Worm (Caenorhabditis elegans) whole organism, late embryonic: ENCODE data around the gene npr-17.
A peak's percentile ranks its signal among the peaks of the same experiment; 100 is the strongest.

Experiments
- C38D4.7 ChIP-seq: fragments of 200-800 bp; sonication (Bioruptor generic); optimal IDR thresholded peaks from 2 replicates; lab custom pipeline; 2018; ENCODE audit warnings: mild to moderate bottlenecking, missing genetic modification characterization, moderate library complexity, missing compliant biosample characterization
- K02D7.2 ChIP-seq: sonication (generic microtip); optimal IDR thresholded peaks from 2 replicates; lab custom pipeline; 2017; ENCODE audit warnings: mild to moderate bottlenecking, missing genetic modification characterization, missing compliant biosample characterization
- T23F11.4 ChIP-seq: fragments of 200-800 bp; sonication (Bioruptor generic); optimal IDR thresholded peaks from 2 replicates; lab custom pipeline; 2018; ENCODE audit warnings: mild to moderate bottlenecking, missing genetic modification characterization, missing compliant biosample characterization
- ahr-1 ChIP-seq: sonication (generic microtip); optimal IDR thresholded peaks from 2 replicates; lab custom pipeline; 2016; ENCODE audit warnings: missing genetic modification characterization, missing compliant biosample characterization
- ama-1 ChIP-seq: fragments of 150-350 bp; optimal IDR thresholded peaks from 2 replicates; lab custom pipeline; 2014
- ceh-18 ChIP-seq: sonication (generic microtip); optimal IDR thresholded peaks from 2 replicates; lab custom pipeline; 2016; ENCODE audit warnings: missing genetic modification characterization, missing compliant biosample characterization
- ceh-19 ChIP-seq: fragments of 200-800 bp; sonication (Bioruptor generic); optimal IDR thresholded peaks from 2 replicates; lab custom pipeline; 2018; ENCODE audit warnings: mild to moderate bottlenecking, missing genetic modification characterization, missing compliant biosample characterization
- ceh-2 ChIP-seq: sonication (generic microtip); optimal IDR thresholded peaks from 2 replicates; lab custom pipeline; 2016; ENCODE audit warnings: missing genotype, missing genetic modification characterization, missing compliant biosample characterization
- ceh-22 ChIP-seq: sonication (generic microtip); optimal IDR thresholded peaks from 2 replicates; lab custom pipeline; 2017; ENCODE audit warnings: missing biosample characterization, missing genetic modification characterization
- ceh-24 ChIP-seq: sonication (generic microtip); optimal IDR thresholded peaks from 2 replicates; lab custom pipeline; 2016; ENCODE audit warnings: mild to moderate bottlenecking, missing genetic modification characterization, missing compliant biosample characterization
- ceh-31 ChIP-seq: sonication (generic microtip); optimal IDR thresholded peaks from 2 replicates; lab custom pipeline; 2016; ENCODE audit warnings: missing genetic modification characterization, missing compliant biosample characterization
- ceh-34 ChIP-seq: sonication (generic microtip); optimal IDR thresholded peaks from 2 replicates; lab custom pipeline; 2016; ENCODE audit warnings: mild to moderate bottlenecking, missing genetic modification characterization, missing compliant biosample characterization
- ceh-48 ChIP-seq: sonication (generic microtip); optimal IDR thresholded peaks from 2 replicates; lab custom pipeline; 2016; ENCODE audit warnings: missing genetic modification characterization, inconsistent platforms, missing compliant biosample characterization
- ceh-9 ChIP-seq: sonication (generic microtip); optimal IDR thresholded peaks from 2 replicates; lab custom pipeline; 2016; ENCODE audit warnings: mild to moderate bottlenecking, missing genetic modification characterization, inconsistent platforms, missing compliant biosample characterization
- che-1 ChIP-seq: sonication (generic microtip); optimal IDR thresholded peaks from 2 replicates; lab custom pipeline; 2016; ENCODE audit warnings: mild to moderate bottlenecking, missing genetic modification characterization, missing compliant biosample characterization
- dmd-4 ChIP-seq: sonication (generic microtip); optimal IDR thresholded peaks from 2 replicates; lab custom pipeline; 2016; ENCODE audit warnings: borderline replicate concordance, missing genetic modification characterization, missing compliant biosample characterization
- elt-2 ChIP-seq: sonication (generic microtip); optimal IDR thresholded peaks from 2 replicates; lab custom pipeline; 2016; ENCODE audit warnings: missing genetic modification reagents, missing genetic modification characterization, missing compliant biosample characterization
- ets-4 ChIP-seq: sonication (generic microtip); optimal IDR thresholded peaks from 2 replicates; lab custom pipeline; 2016; ENCODE audit warnings: missing genetic modification characterization, missing compliant biosample characterization
- fax-1 ChIP-seq: sonication (generic microtip); optimal IDR thresholded peaks from 2 replicates; lab custom pipeline; 2016; ENCODE audit warnings: missing genotype, missing genetic modification characterization, missing compliant biosample characterization
- fkh-10 ChIP-seq: fragments of 150-350 bp; optimal IDR thresholded peaks from 2 replicates; lab custom pipeline; 2014; ENCODE audit warnings: missing biosample characterization, missing genetic modification reagents, missing genetic modification characterization
- fkh-6 ChIP-seq: sonication (generic microtip); optimal IDR thresholded peaks from 2 replicates; lab custom pipeline; 2016; ENCODE audit warnings: missing genetic modification characterization, missing compliant biosample characterization
- gmeb-2 ChIP-seq: sonication (generic microtip); optimal IDR thresholded peaks from 2 replicates; lab custom pipeline; 2016; ENCODE audit warnings: missing genetic modification characterization, inconsistent platforms, missing compliant biosample characterization
- hlh-13 ChIP-seq: fragments of 200-800 bp; sonication (Bioruptor generic); optimal IDR thresholded peaks from 2 replicates; lab custom pipeline; 2018; ENCODE audit warnings: mild to moderate bottlenecking, missing genetic modification characterization, missing compliant biosample characterization
- hlh-30 ChIP-seq: sonication (generic microtip); optimal IDR thresholded peaks from 2 replicates; lab custom pipeline; 2017; ENCODE audit warnings: antibody characterized with exemption, missing genetic modification characterization, missing compliant biosample characterization; ENCODE audit not compliant: insufficient read depth
- hlh-8 ChIP-seq: sonication (generic microtip); optimal IDR thresholded peaks from 2 replicates; lab custom pipeline; 2016; ENCODE audit warnings: missing genotype, missing genetic modification characterization, missing compliant biosample characterization
- lim-6 ChIP-seq: sonication (generic microtip); optimal IDR thresholded peaks from 2 replicates; lab custom pipeline; 2016; ENCODE audit warnings: missing genetic modification characterization, missing compliant biosample characterization
- lin-11 ChIP-seq: fragments of 200-800 bp; sonication (Bioruptor generic); optimal IDR thresholded peaks from 2 replicates; lab custom pipeline; 2018; ENCODE audit warnings: mild to moderate bottlenecking, missing genetic modification characterization, missing compliant biosample characterization
- madf-2 ChIP-seq: sonication (generic microtip); optimal IDR thresholded peaks from 2 replicates; lab custom pipeline; 2017; ENCODE audit warnings: missing genetic modification characterization, missing compliant biosample characterization
- mec-3 ChIP-seq: sonication (generic microtip); optimal IDR thresholded peaks from 2 replicates; lab custom pipeline; 2016; ENCODE audit warnings: borderline replicate concordance, missing genetic modification characterization, missing compliant biosample characterization
- nfya-1 ChIP-seq: sonication (generic microtip); optimal IDR thresholded peaks from 2 replicates; lab custom pipeline; 2017; ENCODE audit warnings: missing genetic modification characterization, mild to moderate bottlenecking, missing compliant biosample characterization, antibody characterized with exemption, moderate library complexity
- nhr-11 ChIP-seq: fragments of 150-350 bp; optimal IDR thresholded peaks from 2 replicates; lab custom pipeline; 2014; ENCODE audit warnings: missing biosample characterization, missing genetic modification characterization
- npax-4 ChIP-seq: sonication (generic microtip); optimal IDR thresholded peaks from 2 replicates; lab custom pipeline; 2016; ENCODE audit warnings: missing genetic modification characterization, missing compliant biosample characterization
- pag-3 ChIP-seq: sonication (generic microtip); optimal IDR thresholded peaks from 2 replicates; lab custom pipeline; 2016; ENCODE audit warnings: missing compliant biosample characterization, missing genetic modification characterization, borderline replicate concordance
- pat-9 ChIP-seq: fragments of 200-800 bp; sonication (Bioruptor generic); optimal IDR thresholded peaks from 2 replicates; lab custom pipeline; 2018; ENCODE audit warnings: mild to moderate bottlenecking, missing genetic modification characterization, moderate library complexity, missing compliant biosample characterization
- pax-1 ChIP-seq: fragments of 150-350 bp; optimal IDR thresholded peaks from 2 replicates; lab custom pipeline; 2014; ENCODE audit warnings: missing biosample characterization, missing genetic modification characterization
- pha-4 ChIP-seq: fragments of 150-350 bp; optimal IDR thresholded peaks from 2 replicates; lab custom pipeline; 2018; ENCODE audit warnings: missing biosample characterization, missing genetic modification reagents, missing genetic modification characterization
- pqm-1 ChIP-seq: sonication (generic microtip); optimal IDR thresholded peaks from 2 replicates; lab custom pipeline; 2016; ENCODE audit warnings: missing genetic modification characterization, missing compliant biosample characterization
- pros-1 ChIP-seq: fragments of 150-350 bp; optimal IDR thresholded peaks from 2 replicates; lab custom pipeline; 2014; ENCODE audit warnings: missing biosample characterization, missing genetic modification reagents, missing genetic modification characterization
- ref-2 ChIP-seq: sonication (generic microtip); optimal IDR thresholded peaks from 2 replicates; lab custom pipeline; 2016; ENCODE audit warnings: missing genetic modification characterization, missing compliant biosample characterization
- sox-4 ChIP-seq: sonication (generic microtip); optimal IDR thresholded peaks from 2 replicates; lab custom pipeline; 2017; ENCODE audit warnings: mild to moderate bottlenecking, missing genetic modification characterization, inconsistent platforms, missing compliant biosample characterization
- tbx-7 ChIP-seq: sonication (generic microtip); optimal IDR thresholded peaks from 2 replicates; lab custom pipeline; 2016; ENCODE audit warnings: missing genotype, missing genetic modification characterization, missing compliant biosample characterization
- ttx-3 ChIP-seq: sonication (generic microtip); optimal IDR thresholded peaks from 2 replicates; lab custom pipeline; 2016; ENCODE audit warnings: missing genetic modification reagents, missing genetic modification characterization, missing compliant biosample characterization
- unc-3 ChIP-seq, 2 experiments: fragments of 200-800 bp in 1 of 2; sonication (Bioruptor generic) in 1 of 2; sonication (generic microtip) in 1 of 2; conservative IDR thresholded peaks in 1 of 2; optimal IDR thresholded peaks in 1 of 2; 2 replicates each; pipeline versions ENCODE4 v1.3.6 to Lab custom; 2016 to 2022; ENCODE audit warnings: missing compliant biosample characterization in 2 of 2, missing genetic modification characterization in 2 of 2, missing genetic modification reagents in 1 of 2
- unc-42 ChIP-seq: sonication (generic microtip); optimal IDR thresholded peaks from 2 replicates; lab custom pipeline; 2016; ENCODE audit warnings: missing genotype, missing genetic modification characterization, missing compliant biosample characterization
- unc-86 ChIP-seq: sonication (generic microtip); optimal IDR thresholded peaks from 2 replicates; lab custom pipeline; 2016; ENCODE audit warnings: missing genetic modification characterization, missing compliant biosample characterization
- zip-5 ChIP-seq: sonication (generic microtip); optimal IDR thresholded peaks from 2 replicates; lab custom pipeline; 2016; ENCODE audit warnings: missing genetic modification characterization, missing compliant biosample characterization
- ztf-16 ChIP-seq: sonication (generic microtip); optimal IDR thresholded peaks from 2 replicates; lab custom pipeline; 2017; ENCODE audit warnings: missing genetic modification characterization, missing compliant biosample characterization

npr-17 gene

ce11 chrIII:8043784-8044183 is 47.5 kb upstream of the npr-17 start (continued):
- peak; percentile 100 for TF ChIP-seq elt-2 (tag; lab: Kevin White, UChicago)
- TF ChIP-seq che-1 (tag; lab: Kevin White, UChicago) = peak; percentile 96
- no peak for TF ChIP-seq pha-4
- TF ChIP-seq ceh-31 (tag; lab: Kevin White, UChicago) = peak; percentile 100
- TF ChIP-seq K02D7.2 (tag; lab: Kevin White, UChicago) = peak; percentile 99
- peak; percentile 100 for TF ChIP-seq mec-3 (tag; lab: Kevin White, UChicago)
- TF ChIP-seq gmeb-2 (tag; lab: Kevin White, UChicago) = peak; percentile 99
- peak; percentile 98 for TF ChIP-seq ceh-24 (tag; lab: Kevin White, UChicago)
- peak; percentile 99 for TF ChIP-seq fkh-6 (tag; lab: Kevin White, UChicago)
- peak; percentile 42 for TF ChIP-seq fkh-10 (GFP tag; lab: Kevin White, UChicago)
- TF ChIP-seq sox-4 (tag; lab: Kevin White, UChicago) = peak; percentile 99
- TF ChIP-seq dmd-4 (tag; lab: Kevin White, UChicago) = peak; percentile 100
- TF ChIP-seq pag-3 = peak; percentile 100
- TF ChIP-seq tbx-7 = peak; percentile 100
- TF ChIP-seq ztf-16 (tag; lab: Kevin White, UChicago) = peak; percentile 100
- TF ChIP-seq ttx-3 = peak; percentile 100
- TF ChIP-seq nfya-1 = peak; percentile 98
- peak; percentile 99 for TF ChIP-seq npax-4 (tag; lab: Kevin White, UChicago)
- TF ChIP-seq ceh-34 (tag; lab: Kevin White, UChicago) = peak; percentile 100
- peak; percentile 100 for TF ChIP-seq ceh-2 (tag; lab: Kevin White, UChicago)
- TF ChIP-seq ets-4 (tag; lab: Kevin White, UChicago) = peak; percentile 100
- TF ChIP-seq unc-42 = peak; percentile 100
- TF ChIP-seq ref-2 = peak; percentile 100
- peak; percentile 100 for TF ChIP-seq fax-1 (tag; lab: Kevin White, UChicago)
- TF ChIP-seq ahr-1 (tag; lab: Kevin White, UChicago) = peak; percentile 100
- TF ChIP-seq pros-1 = peak; percentile 53
- peak; percentile 100 for TF ChIP-seq lim-6 (tag; lab: Kevin White, UChicago)
- no peak for TF ChIP-seq ama-1 (lab: Kevin White, UChicago)
- TF ChIP-seq ceh-48 (tag; lab: Kevin White, UChicago) = peak; percentile 99
- TF ChIP-seq pax-1 (tag; lab: Kevin White, UChicago) = peak; percentile 85
- peak; percentile 99 for TF ChIP-seq T23F11.4 (GFP tag; lab: Kevin White, UChicago)
- TF ChIP-seq unc-3 (GFP tag; conservative IDR thresholded peaks at IDR 0.05; lab: Robert Waterston, UW) = peak; percentile 100
- TF ChIP-seq unc-3 (tag; optimal IDR thresholded peaks at IDR 0.05; lab: Kevin White, UChicago) = peak; percentile 100
- TF ChIP-seq unc-86 (tag; lab: Kevin White, UChicago) = peak; percentile 100
- TF ChIP-seq ceh-22 (tag; lab: Kevin White, UChicago) = peak; percentile 37
- peak; percentile 100 for TF ChIP-seq hlh-8
- peak; percentile 76 for TF ChIP-seq hlh-30 (tag; lab: Kevin White, UChicago)
- peak; percentile 96 for TF ChIP-seq lin-11 (tag; lab: Kevin White, UChicago)
- TF ChIP-seq nhr-11 (tag; lab: Kevin White, UChicago) = no peak
- peak; percentile 100 for TF ChIP-seq pqm-1
- TF ChIP-seq hlh-13 (GFP tag; lab: Kevin White, UChicago) = peak; percentile 99
- TF ChIP-seq C38D4.7 = peak; percentile 98
- TF ChIP-seq pat-9 (tag; lab: Kevin White, UChicago) = peak; percentile 99
- TF ChIP-seq ceh-19 = peak; percentile 100
- TF ChIP-seq ceh-9 = peak; percentile 91
- TF ChIP-seq ceh-18 (tag; lab: Kevin White, UChicago) = peak; percentile 100
- peak; percentile 100 for TF ChIP-seq madf-2 (tag; lab: Kevin White, UChicago)
- peak; percentile 100 for TF ChIP-seq zip-5
- TF ChIP-seq, all 69 proteins: peak for 64
